Fruit fly (Drosophila melanogaster) Kc167 (cell line): ENCODE results near the gene CG9702.

Experiments
- Myc ChIP-seq: fragments of >200 bp; optimal IDR thresholded peaks from 2 replicates; lab custom pipeline; 2017; ENCODE audit warnings: missing external identifiers
- Sin3A ChIP-seq: fragments of >200 bp; optimal IDR thresholded peaks from 2 replicates; lab custom pipeline; 2018; ENCODE audit warnings: missing external identifiers
- h ChIP-seq: fragments of >200 bp; optimal IDR thresholded peaks from 3 replicates; lab custom pipeline; 2018; ENCODE audit warnings: missing external identifiers
- psq ChIP-seq: fragments of >200 bp; optimal IDR thresholded peaks from 2 replicates; lab custom pipeline; 2017; ENCODE audit warnings: missing external identifiers
- ttk ChIP-seq: sonication (Bioruptor generic); optimal IDR thresholded peaks from 2 replicates; lab custom pipeline; 2017; ENCODE audit warnings: missing external identifiers

- TF ChIP-seq Myc (lab: Kevin White, UChicago) (no peak), psq (lab: Kevin White, UChicago) (no peak), h (lab: Kevin White, UChicago) (no peak), ttk (no peak), Sin3A (no peak)
These were observed 16.4 kb upstream of the CG9702 start for dm6 chr3R:30562733-30563259.
